Fruit fly (Drosophila melanogaster): ENCODE results near the gene tara.

tara gene

dm6 chr3R:16241102-16241779 is 15.8 kb downstream of the tara start (continued):
- TF ChIP-seq CG3838 (GFP tag; optimal IDR thresholded peaks at IDR 0.05) (no peak), CG10543 (GFP tag; optimal IDR thresholded peaks at IDR 0.05) (peak; percentile 99), CG7963 (GFP tag; IDR thresholded peaks at IDR 0.05; ENCODE audit: partially characterized antibody) (no peak), vvl (GFP tag; IDR thresholded peaks at IDR 0.05) (no peak), lmd (GFP tag; IDR thresholded peaks at IDR 0.05) (no peak), slbo (GFP tag; IDR thresholded peaks at IDR 0.05) (no peak), p53 (GFP tag; optimal IDR thresholded peaks at IDR 0.05) (no peak), MESR4 (GFP tag; optimal IDR thresholded peaks at IDR 0.05) (peak; percentile 16), CG11247 (GFP tag; IDR thresholded peaks at IDR 0.05) (no peak), CG1024 (GFP tag; IDR thresholded peaks at IDR 0.05) (no peak), CG12942 (GFP tag; optimal IDR thresholded peaks at IDR 0.05) (no peak), HmgD (GFP tag; optimal IDR thresholded peaks at IDR 0.05) (peak; percentile 17), sima (GFP tag; optimal IDR thresholded peaks at IDR 0.05) (no peak), slp2 (GFP tag; optimal IDR thresholded peaks at IDR 0.05) (no peak), CG4328 (GFP tag; optimal IDR thresholded peaks at IDR 0.05) (no peak), Sin3A (optimal IDR thresholded peaks at IDR 0.05) (no peak), PHDP (tag; optimal IDR thresholded peaks at IDR 0.05) (no peak), CG17568 (GFP tag; optimal IDR thresholded peaks at IDR 0.05) (peak; percentile 50), cas (GFP tag; IDR thresholded peaks at IDR 0.05) (no peak), CG8281 (tag; optimal IDR thresholded peaks at IDR 0.05) (no peak), CG6272 (GFP tag; IDR thresholded peaks at IDR 0.05) (0 out of 2 replicates have a peak, but pooled peaks have one; percentile 28), CG7745 (tag; optimal IDR thresholded peaks at IDR 0.05) (no peak), CG13296 (GFP tag; optimal IDR thresholded peaks at IDR 0.05) (no peak), gcm2 (GFP tag; optimal IDR thresholded peaks at IDR 0.05) (peak; percentile 30), CG34422 (GFP tag; IDR thresholded peaks at IDR 0.05) (no peak), CG10959 (GFP tag; IDR thresholded peaks at IDR 0.05) (no peak), CG8388 (GFP tag; optimal IDR thresholded peaks at IDR 0.05) (no peak), CG9215 (GFP tag; IDR thresholded peaks at IDR 0.05) (no peak), ems (GFP tag; optimal IDR thresholded peaks at IDR 0.05) (peak; percentile 47), HLHmδ (GFP tag; optimal IDR thresholded peaks at IDR 0.05) (no peak), CG10366 (GFP tag; IDR thresholded peaks at IDR 0.05) (no peak)

dm6 chr3R:16241822-16242221 is 16.4 kb downstream of the tara start:
- TF ChIP-seq twi (tag; optimal IDR thresholded peaks at IDR 0.05) (no peak), sima (GFP tag; optimal IDR thresholded peaks at IDR 0.05) (no peak), al (GFP tag; IDR thresholded peaks at IDR 0.05) (no peak), Hr51 (GFP tag; optimal IDR thresholded peaks at IDR 0.05) (peak in 1 of 2 experiments; percentile 24), CG10431 (GFP tag; optimal IDR thresholded peaks at IDR 0.05) (no peak), Camta (GFP tag; optimal IDR thresholded peaks at IDR 0.05) (no peak), CG31365 (tag; optimal IDR thresholded peaks at IDR 0.05) (no peak), Asciz (GFP tag; optimal IDR thresholded peaks at IDR 0.05) (no peak), knrl (GFP tag; IDR thresholded peaks at IDR 0.05; ENCODE audit: partially characterized antibody) (no peak), CG14860 (GFP tag; IDR thresholded peaks at IDR 0.05; ENCODE audit: partially characterized antibody) (no peak), CG12769 (tag; optimal IDR thresholded peaks at IDR 0.05) (no peak), Adf1 (GFP tag; IDR thresholded peaks at IDR 0.05) (no peak), CG6683 (GFP tag; optimal IDR thresholded peaks at IDR 0.05) (no peak), CG10274 (GFP tag; optimal IDR thresholded peaks at IDR 0.05) (peak; percentile 37), kah (GFP tag; optimal IDR thresholded peaks at IDR 0.05) (no peak), CoRest (tag; optimal IDR thresholded peaks at IDR 0.05) (peak; percentile 60), CG8765 (GFP tag; IDR thresholded peaks at IDR 0.05) (no peak), tll (GFP tag; optimal IDR thresholded peaks at IDR 0.05) (no peak), CG12104 (GFP tag; optimal IDR thresholded peaks at IDR 0.05) (peak; percentile 71), ranshi (GFP tag; IDR thresholded peaks at IDR 0.05) (no peak), dmrt99B (tag; optimal IDR thresholded peaks at IDR 0.05) (peak; percentile 3), GATAe (GFP tag; conservative IDR thresholded peaks at IDR 0.05) (no peak)
